Worm (Caenorhabditis elegans): ENCODE measurements around the gene F09E5.14.

The F09E5.14 gene

DNA sequence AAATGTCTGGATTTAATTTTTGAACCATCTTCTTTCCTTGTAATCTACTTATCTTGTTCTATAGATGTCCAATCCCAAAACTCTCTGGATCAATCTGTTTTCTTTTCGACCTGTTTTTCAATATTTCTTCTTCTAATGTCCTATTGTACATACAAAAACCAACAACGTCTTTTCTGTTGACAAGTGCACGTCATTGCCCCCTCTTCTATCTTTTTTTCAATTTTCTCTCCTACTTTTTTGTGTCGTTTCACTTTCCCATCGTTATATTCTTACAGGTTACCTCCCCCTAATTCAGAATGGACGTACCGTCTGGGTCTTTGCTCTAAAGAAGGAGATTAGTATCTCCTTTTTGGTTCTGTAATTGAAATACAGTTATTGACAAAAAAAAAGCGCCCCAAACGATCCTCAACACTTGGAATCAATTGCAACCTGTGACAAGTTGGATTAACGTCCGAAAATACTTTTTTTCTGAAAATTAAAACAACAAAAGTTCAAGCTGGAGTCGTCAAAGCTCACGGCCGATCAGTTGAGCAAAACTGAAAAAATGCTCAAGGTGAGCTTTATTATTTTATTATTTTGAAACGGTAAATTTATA lies 21.8 kb downstream of the F09E5.14 start, which contains the start of gene vhp-1:
TSS of gene vhp-1 (plus strand) at position 545 of the 595 bp plus-strand sequence.
- peak; percentile 16 for TF ChIP-seq sma-9 (GFP tag; optimal IDR thresholded peaks at IDR 0.05)
- no peak for TF ChIP-seq sma-9 (tag; optimal IDR thresholded peaks at IDR 0.05)
- peak; percentile 2 for TF ChIP-seq nhr-129 (tag; optimal IDR thresholded peaks at IDR 0.05)
- peak; percentile 4 for TF ChIP-seq nhr-25 (tag; optimal IDR thresholded peaks at IDR 0.05)
- TF ChIP-seq ZK546.5 (tag; optimal IDR thresholded peaks at IDR 0.05) = no peak
- no peak for TF ChIP-seq nhr-12 (tag; optimal IDR thresholded peaks at IDR 0.05)
- TF ChIP-seq blmp-1 (tag; optimal IDR thresholded peaks at IDR 0.05; ENCODE audit: insufficient read depth) = peak; percentile 57
- TF ChIP-seq nhr-6 (tag; optimal IDR thresholded peaks at IDR 0.05) = no peak

DNA sequence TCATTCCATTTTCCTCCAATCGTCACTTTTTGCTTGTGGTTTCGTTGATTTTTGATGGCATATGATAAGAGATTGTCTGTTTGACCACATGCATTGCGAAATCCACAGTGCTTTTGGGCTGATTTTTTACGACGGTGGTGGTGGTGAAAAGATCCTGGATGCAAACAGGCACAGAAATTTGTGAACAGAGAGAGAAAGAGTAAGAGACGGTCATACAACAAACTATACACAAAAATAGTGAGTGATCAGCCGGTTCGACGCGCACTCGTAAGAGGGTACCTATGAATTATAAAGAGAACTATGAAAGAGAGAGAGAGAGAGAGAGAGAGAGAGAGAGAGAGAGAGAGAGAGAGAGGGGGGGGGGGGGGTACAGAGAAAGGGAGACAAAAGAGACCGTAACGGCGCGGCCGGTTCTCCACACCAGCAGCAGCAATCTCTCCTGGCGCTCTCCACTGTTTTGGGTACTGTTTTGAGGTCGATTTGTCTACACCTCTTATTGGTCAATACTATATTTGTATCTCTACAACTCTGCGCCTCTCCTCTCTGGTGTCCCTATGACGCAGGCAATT lies 22.9 kb downstream of the F09E5.14 start:
- no peak for TF ChIP-seq lin-39 (tag; optimal IDR thresholded peaks at IDR 0.05)
- no peak for TF ChIP-seq ZK546.5 (tag; optimal IDR thresholded peaks at IDR 0.05)
- TF ChIP-seq nhr-23 (tag; optimal IDR thresholded peaks at IDR 0.05) = no peak
- TF ChIP-seq nhr-21 (tag; optimal IDR thresholded peaks at IDR 0.05) = peak; percentile 61
- TF ChIP-seq C34F6.9 (tag; optimal IDR thresholded peaks at IDR 0.05) = no peak
- peak; percentile 89 for TF ChIP-seq nhr-25 (tag; optimal IDR thresholded peaks at IDR 0.05)
- peak; percentile 81 for TF ChIP-seq blmp-1 (tag; optimal IDR thresholded peaks at IDR 0.05; ENCODE audit: insufficient read depth)
- peak; percentile 80 for TF ChIP-seq Y55F3AM.14 (GFP tag; optimal IDR thresholded peaks at IDR 0.05)
- no peak for TF ChIP-seq nhr-6 (tag; optimal IDR thresholded peaks at IDR 0.05)
- no peak for TF ChIP-seq alr-1 (tag; optimal IDR thresholded peaks at IDR 0.05)
- peak; percentile 86 for TF ChIP-seq F13H6.1 (tag; optimal IDR thresholded peaks at IDR 0.05)
- TF ChIP-seq nhr-11 (tag; optimal IDR thresholded peaks at IDR 0.05) = no peak
- TF ChIP-seq sma-3 (GFP tag; optimal IDR thresholded peaks at IDR 0.05) = peak; percentile 55
- no peak for TF ChIP-seq mbf-1 (tag; optimal IDR thresholded peaks at IDR 0.05)
- TF ChIP-seq sma-9 (GFP tag; optimal IDR thresholded peaks at IDR 0.05) = peak; percentile 91
- no peak for TF ChIP-seq sma-9 (tag; optimal IDR thresholded peaks at IDR 0.05)
- peak; percentile 57 for TF ChIP-seq gmeb-1 (tag; optimal IDR thresholded peaks at IDR 0.05)
- TF ChIP-seq nhr-129 (tag; optimal IDR thresholded peaks at IDR 0.05) = peak; percentile 49
- no peak for TF ChIP-seq lin-11 (tag; optimal IDR thresholded peaks at IDR 0.05)
- TF ChIP-seq nhr-12 (tag; optimal IDR thresholded peaks at IDR 0.05) = no peak
- TF ChIP-seq dmd-4 (tag; optimal IDR thresholded peaks at IDR 0.05) = no peak
- TF ChIP-seq R02D3.7 (tag; optimal IDR thresholded peaks at IDR 0.05) = no peak
- peak in 1 of 2 experiments; percentile 45 for TF ChIP-seq lsy-2 (tag; optimal IDR thresholded peaks at IDR 0.05)
- TF ChIP-seq sem-4 (tag; optimal IDR thresholded peaks at IDR 0.05) = no peak
- peak; percentile 50 for TF ChIP-seq ceh-16 (tag; optimal IDR thresholded peaks at IDR 0.05)
- no peak for TF ChIP-seq lin-13 (GFP tag; optimal IDR thresholded peaks at IDR 0.05)
- TF ChIP-seq fos-1 (tag; optimal IDR thresholded peaks at IDR 0.05) = peak; percentile 44

DNA sequence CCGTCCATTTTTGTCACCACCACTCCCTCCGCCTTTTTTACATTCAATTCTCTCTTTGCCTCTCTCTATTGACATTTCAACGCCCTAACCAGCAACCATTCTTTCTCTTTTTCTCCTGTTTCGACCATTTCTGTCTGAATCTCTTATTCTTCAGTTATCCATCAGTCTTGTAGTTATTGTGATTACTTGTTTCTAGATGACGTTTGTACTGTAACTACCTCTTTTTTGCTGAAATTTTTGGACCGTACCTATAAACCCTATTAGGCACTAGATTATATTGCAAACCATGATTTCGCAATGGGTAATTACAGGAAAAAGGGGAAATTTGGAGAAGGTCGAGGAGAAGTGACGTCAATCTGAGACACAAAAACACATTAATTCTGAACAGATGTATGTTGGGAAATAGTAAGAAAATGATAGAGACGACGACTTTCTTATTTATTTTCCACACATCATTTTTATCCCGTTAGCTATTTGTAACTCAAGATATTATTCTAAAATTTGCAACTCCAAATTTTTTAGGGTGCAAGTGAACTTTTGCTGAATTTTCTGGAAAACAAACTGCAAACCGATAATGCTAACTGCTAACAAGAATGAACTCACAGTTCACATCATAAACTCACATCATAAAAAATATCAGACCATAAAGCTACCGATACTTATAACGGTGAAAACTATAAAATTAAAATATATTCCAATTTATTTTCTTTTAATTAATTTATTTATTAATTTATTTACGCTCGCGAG lies 24.3 kb downstream of the F09E5.14 start:
- peak in 1 of 2 experiments; percentile 8 for TF ChIP-seq lsy-2 (tag; optimal IDR thresholded peaks at IDR 0.05)
- peak; percentile 14 for TF ChIP-seq egl-27 (tag; optimal IDR thresholded peaks at IDR 0.05)
- TF ChIP-seq sem-4 (tag; optimal IDR thresholded peaks at IDR 0.05) = no peak
- TF ChIP-seq nhr-6 (tag; optimal IDR thresholded peaks at IDR 0.05) = peak; percentile 18
- no peak for TF ChIP-seq ztf-11 (tag; optimal IDR thresholded peaks at IDR 0.05)
- peak; percentile 43 for TF ChIP-seq sma-9 (GFP tag; optimal IDR thresholded peaks at IDR 0.05)
- no peak for TF ChIP-seq sma-9 (tag; optimal IDR thresholded peaks at IDR 0.05)
- TF ChIP-seq fos-1 (tag; optimal IDR thresholded peaks at IDR 0.05) = peak; percentile 84
- no peak for TF ChIP-seq skn-1 (tag; optimal IDR thresholded peaks at IDR 0.05)
- TF ChIP-seq F13H6.1 (tag; optimal IDR thresholded peaks at IDR 0.05) = peak; percentile 47
- no peak for TF ChIP-seq ceh-16 (tag; optimal IDR thresholded peaks at IDR 0.05)
- TF ChIP-seq sma-3 (GFP tag; optimal IDR thresholded peaks at IDR 0.05) = peak; percentile 24
- TF ChIP-seq unc-55 (GFP tag; optimal IDR thresholded peaks at IDR 0.05) = peak; percentile 5
- TF ChIP-seq gmeb-1 (tag; optimal IDR thresholded peaks at IDR 0.05) = peak; percentile 13
- no peak for TF ChIP-seq mbf-1 (tag; optimal IDR thresholded peaks at IDR 0.05)
- peak; percentile 8 for TF ChIP-seq blmp-1 (tag; optimal IDR thresholded peaks at IDR 0.05; ENCODE audit: insufficient read depth)
- peak; percentile 52 for TF ChIP-seq nhr-129 (tag; optimal IDR thresholded peaks at IDR 0.05)
- TF ChIP-seq crh-2 (tag; optimal IDR thresholded peaks at IDR 0.05) = peak; percentile 26
- no peak for TF ChIP-seq alr-1 (tag; optimal IDR thresholded peaks at IDR 0.05)
- peak; percentile 3 for TF ChIP-seq nhr-25 (tag; optimal IDR thresholded peaks at IDR 0.05)
- TF ChIP-seq ztf-1 (GFP tag; conservative IDR thresholded peaks at IDR 0.05) = no peak
- TF ChIP-seq C34F6.9 (tag; optimal IDR thresholded peaks at IDR 0.05) = peak; percentile 39
- no peak for TF ChIP-seq unc-62 (GFP tag; optimal IDR thresholded peaks at IDR 0.05)
- no peak for TF ChIP-seq nhr-21 (tag; optimal IDR thresholded peaks at IDR 0.05)
